Worm (Caenorhabditis elegans) whole organism, L1 larva: ENCODE measurements around the gene daf-18.
A peak's percentile ranks its signal among the peaks of the same experiment; 100 is the strongest.

Source experiments
- C04F5.9 ChIP-seq: sonication (generic microtip); optimal IDR thresholded peaks from 2 replicates; lab custom pipeline; 2016; ENCODE audit warnings: missing genetic modification characterization, missing compliant biosample characterization
- aly-2 ChIP-seq: fragments of 150-350 bp; optimal IDR thresholded peaks from 2 replicates; lab custom pipeline; 2014; ENCODE audit warnings: missing biosample characterization, missing genetic modification characterization
- ceh-8 ChIP-seq: fragments of 200-800 bp; sonication (Bioruptor generic); optimal IDR thresholded peaks from 2 replicates; lab custom pipeline; 2018; ENCODE audit warnings: mild to moderate bottlenecking, missing genetic modification characterization, moderate library complexity, missing compliant biosample characterization
- ceh-82 ChIP-seq, 3 experiments: fragments of 150-350 bp in 1 of 3; sonication (generic microtip) in 2 of 3; optimal IDR thresholded peaks; 2 replicates each; lab custom pipeline; 2014 to 2017; ENCODE audit warnings: missing biosample characterization in 3 of 3, missing genetic modification characterization in 3 of 3
- ceh-90 ChIP-seq: sonication (generic microtip); optimal IDR thresholded peaks from 2 replicates; lab custom pipeline; 2016; ENCODE audit warnings: missing genetic modification characterization, missing compliant biosample characterization
- dsc-1 ChIP-seq: sonication (generic microtip); optimal IDR thresholded peaks from 2 replicates; lab custom pipeline; 2016; ENCODE audit warnings: mild to moderate bottlenecking, missing genetic modification characterization, missing compliant biosample characterization
- efl-1 ChIP-seq, 4 experiments: fragments of 150-350 bp; optimal IDR thresholded peaks in 3 of 4; peaks in 1 of 4; 1 replicate in 1 of 4; 2 replicates in 3 of 4; lab custom pipeline; 2014; ENCODE audit warnings: missing biosample characterization in 2 of 4, missing genetic modification characterization in 2 of 4, missing genetic modification reagents in 2 of 4
- egl-13 ChIP-seq: sonication (generic microtip); optimal IDR thresholded peaks from 2 replicates; lab custom pipeline; 2016; ENCODE audit warnings: missing genotype, missing genetic modification reagents, missing genetic modification characterization, missing compliant biosample characterization
- elt-3 ChIP-seq, 6 experiments: fragments of 150-350 bp in 1 of 6; sonication (generic microtip); optimal IDR thresholded peaks; 2 replicates each; lab custom pipeline; 2017 to 2018; ENCODE audit warnings: missing biosample characterization in 6 of 6, missing genetic modification characterization in 6 of 6, inconsistent platforms in 1 of 6
- fkh-8 ChIP-seq: sonication (generic microtip); optimal IDR thresholded peaks from 2 replicates; lab custom pipeline; 2016; ENCODE audit warnings: mild to moderate bottlenecking, missing genetic modification characterization, missing compliant biosample characterization
- hlh-4 ChIP-seq: sonication (generic microtip); optimal IDR thresholded peaks from 2 replicates; lab custom pipeline; 2016; ENCODE audit warnings: mild to moderate bottlenecking, missing genetic modification characterization, missing compliant biosample characterization
- hpl-2 ChIP-seq: fragments of 150-350 bp; optimal IDR thresholded peaks from 2 replicates; lab custom pipeline; 2014; ENCODE audit warnings: missing biosample characterization, missing genetic modification reagents, missing genetic modification characterization
- isw-1 ChIP-seq: fragments of 200-800 bp; sonication (Bioruptor generic); IDR thresholded peaks from 2 replicates; pipeline ENCODE4 v1.3.6; 2022; ENCODE audit warnings: missing genetic modification characterization, missing compliant biosample characterization
- lin-15B ChIP-seq: fragments of 150-350 bp; sonication (generic microtip); optimal IDR thresholded peaks from 3 replicates; lab custom pipeline; 2014; ENCODE audit warnings: missing biosample characterization, missing genetic modification characterization
- lin-35 ChIP-seq, 2 experiments: fragments of 150-350 bp; optimal IDR thresholded peaks; 2 replicates each; lab custom pipeline; 2014; ENCODE audit warnings: missing biosample characterization in 2 of 2, missing genetic modification characterization in 2 of 2, missing genetic modification reagents in 2 of 2
- lin-39 ChIP-seq: fragments of 150-350 bp; optimal IDR thresholded peaks from 2 replicates; lab custom pipeline; 2014; ENCODE audit warnings: missing biosample characterization, missing genetic modification reagents, missing genetic modification characterization
- lsy-2 ChIP-seq, 2 experiments: fragments of 150-350 bp; optimal IDR thresholded peaks; 2 replicates each; lab custom pipeline; 2014; ENCODE audit warnings: missing biosample characterization in 2 of 2, missing genetic modification characterization in 2 of 2
- mep-1 ChIP-seq: fragments of 150-350 bp; optimal IDR thresholded peaks from 2 replicates; lab custom pipeline; 2014; ENCODE audit warnings: missing biosample characterization, missing genetic modification characterization
- nhr-19 ChIP-seq: fragments of 200-800 bp; sonication (Bioruptor generic); conservative IDR thresholded peaks from 2 replicates; pipeline ENCODE4 v1.3.6; 2022; ENCODE audit warnings: missing genetic modification characterization, missing compliant biosample characterization
- nhr-237 ChIP-seq: fragments of 150-350 bp; optimal IDR thresholded peaks from 2 replicates; lab custom pipeline; 2014; ENCODE audit warnings: missing biosample characterization, missing genetic modification characterization
- nhr-76 ChIP-seq: sonication (generic microtip); optimal IDR thresholded peaks from 2 replicates; lab custom pipeline; 2017; ENCODE audit warnings: missing biosample characterization, missing genetic modification characterization
- nhr-77 ChIP-seq: fragments of 150-350 bp; optimal IDR thresholded peaks from 2 replicates; lab custom pipeline; 2014; ENCODE audit warnings: missing biosample characterization, missing genetic modification characterization
- nhr-84 ChIP-seq: sonication (generic microtip); optimal IDR thresholded peaks from 2 replicates; lab custom pipeline; 2017; ENCODE audit warnings: missing biosample characterization, missing genetic modification characterization
- pag-3 ChIP-seq: sonication (generic microtip); optimal IDR thresholded peaks from 2 replicates; lab custom pipeline; 2017; ENCODE audit warnings: missing genetic modification characterization, mild to moderate bottlenecking, missing compliant biosample characterization, antibody characterized with exemption, borderline replicate concordance; ENCODE audit not compliant: insufficient read depth
- pax-3 ChIP-seq: fragments of 200-800 bp; sonication (Bioruptor generic); optimal IDR thresholded peaks from 2 replicates; lab custom pipeline; 2018; ENCODE audit warnings: mild to moderate bottlenecking, missing genetic modification characterization, moderate library complexity, missing compliant biosample characterization
- pqm-1 ChIP-seq: sonication (generic microtip); optimal IDR thresholded peaks from 3 replicates; lab custom pipeline; 2017; ENCODE audit warnings: missing biosample characterization, missing genetic modification characterization
- sptf-1 ChIP-seq: fragments of 150-350 bp; optimal IDR thresholded peaks from 2 replicates; lab custom pipeline; 2014; ENCODE audit warnings: missing biosample characterization, missing genetic modification characterization
- sup-37 ChIP-seq: fragments of 200-800 bp; sonication (Bioruptor generic); optimal IDR thresholded peaks from 2 replicates; lab custom pipeline; 2018; ENCODE audit warnings: mild to moderate bottlenecking, missing genetic modification characterization, missing compliant biosample characterization
- tbx-2 ChIP-seq: sonication (generic microtip); optimal IDR thresholded peaks from 2 replicates; lab custom pipeline; 2016; ENCODE audit warnings: missing genetic modification characterization, missing compliant biosample characterization
- unc-86 ChIP-seq: sonication (generic microtip); optimal IDR thresholded peaks from 2 replicates; lab custom pipeline; 2016; ENCODE audit warnings: missing genetic modification characterization, missing compliant biosample characterization
- unc-98 ChIP-seq: fragments of 200-800 bp; sonication (Bioruptor generic); IDR thresholded peaks from 2 replicates; pipeline ENCODE4 v1.3.6; 2022; ENCODE audit warnings: missing genetic modification characterization, missing compliant biosample characterization
- zag-1 ChIP-seq: fragments of 150-350 bp; optimal IDR thresholded peaks from 2 replicates; lab custom pipeline; 2014; ENCODE audit warnings: missing biosample characterization, missing genetic modification characterization
- ztf-11 ChIP-seq, 2 experiments: sonication (generic microtip); optimal IDR thresholded peaks; 2 replicates each; lab custom pipeline; 2016 to 2017; ENCODE audit warnings: missing genetic modification characterization in 2 of 2, missing biosample characterization in 1 of 2, missing compliant biosample characterization in 1 of 2

daf-18 gene

ce11 chrIV:425052-425451, at the start of gene daf-18:
Gene daf-18 (minus strand): TSS chrIV:425177.
- no peak for TF ChIP-seq nhr-237 (tag; lab: Kevin White, UChicago)
- no peak for TF ChIP-seq hpl-2 (GFP tag; lab: Kevin White, UChicago)
- TF ChIP-seq fkh-8 (tag; lab: Kevin White, UChicago): peak; percentile 64
- TF ChIP-seq dsc-1: peak; percentile 55

DNA sequence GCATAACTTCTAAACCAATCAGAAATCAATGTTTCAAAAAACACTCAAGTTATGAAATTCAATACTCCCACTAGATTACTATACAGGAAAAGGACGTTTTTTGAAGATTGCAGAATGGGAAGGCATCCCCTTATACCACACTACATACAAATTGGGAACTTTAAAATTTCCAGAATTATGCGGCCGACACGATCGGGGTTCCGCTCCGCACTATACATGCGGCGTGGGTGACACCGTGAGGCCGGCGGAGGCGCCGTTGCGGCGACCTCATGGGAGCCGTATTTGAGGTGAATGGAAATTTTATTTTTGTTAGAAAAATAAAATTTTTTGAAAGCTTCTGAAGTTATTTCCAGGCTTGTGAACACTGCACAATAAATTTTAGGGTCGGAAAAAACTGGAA, 43.3 kb upstream of the daf-18 start:
- no peak for TF ChIP-seq hlh-4 (tag; lab: Kevin White, UChicago)
- TF ChIP-seq lin-15B (tag; lab: Kevin White, UChicago): no peak
- TF ChIP-seq unc-98 (GFP tag; lab: Robert Waterston, UW): no peak
- no peak for TF ChIP-seq ceh-8
- TF ChIP-seq C04F5.9: no peak
- TF ChIP-seq elt-3 (tag; optimal IDR thresholded peaks at IDR 0.05; lab: Kevin White, UChicago): no peak
- no peak for TF ChIP-seq pax-3 (tag; lab: Kevin White, UChicago)
- TF ChIP-seq, all 84 proteins: peak for 0

- no peak for TF ChIP-seq elt-3 (tag; optimal IDR thresholded peaks at IDR 0.05; lab: Kevin White, UChicago)
- no peak for TF ChIP-seq efl-1 (optimal IDR thresholded peaks at IDR 0.05; lab: Kevin White, UChicago)
- peak in 1 of 2 experiments; percentile 9 for TF ChIP-seq efl-1 (GFP tag; optimal IDR thresholded peaks at IDR 0.05 in 1 of 2; lab: Kevin White, UChicago)
Observed at ce11 chrIV:467291-467690, 42.3 kb upstream of the daf-18 start.

ce11 chrIV:466569-466968, 41.6 kb upstream of the daf-18 start:
- TF ChIP-seq nhr-84 (tag; lab: Kevin White, UChicago) (no peak), ceh-8 (no peak), egl-13 (tag; lab: Kevin White, UChicago) (peak; percentile 52)
- TF ChIP-seq, all 84 proteins: peak for 1

ce11 chrIV:462050-462449, 37.1 kb upstream of the daf-18 start:
- no peak for TF ChIP-seq lin-35 (GFP tag; optimal IDR thresholded peaks at IDR 0.05; lab: Kevin White, UChicago)
- no peak for TF ChIP-seq pag-3 (tag; lab: Kevin White, UChicago)
- no peak for TF ChIP-seq nhr-77 (tag; lab: Kevin White, UChicago)
- TF ChIP-seq sup-37: no peak
- no peak for TF ChIP-seq efl-1 (optimal IDR thresholded peaks at IDR 0.05; lab: Kevin White, UChicago)
- no peak for TF ChIP-seq efl-1 (GFP tag; optimal IDR thresholded peaks at IDR 0.05 in 1 of 2; lab: Kevin White, UChicago)
- TF ChIP-seq nhr-19: no peak
- TF ChIP-seq mep-1 (tag; lab: Kevin White, UChicago): no peak
- TF ChIP-seq pqm-1 (tag; lab: Kevin White, UChicago): no peak
- no peak for TF ChIP-seq ceh-82 (tag; optimal IDR thresholded peaks at IDR 0.05; lab: Kevin White, UChicago)
- no peak for TF ChIP-seq nhr-76 (tag; lab: Kevin White, UChicago)
- no peak for TF ChIP-seq ceh-90
- no peak for TF ChIP-seq nhr-237 (tag; lab: Kevin White, UChicago)
- no peak for TF ChIP-seq ztf-11 (tag; optimal IDR thresholded peaks at IDR 0.05; lab: Kevin White, UChicago)
- no peak for TF ChIP-seq isw-1
- TF ChIP-seq zag-1: no peak
- no peak for TF ChIP-seq sptf-1 (tag; lab: Kevin White, UChicago)
- no peak for TF ChIP-seq tbx-2 (tag; lab: Kevin White, UChicago)
- no peak for TF ChIP-seq unc-86
- no peak for TF ChIP-seq lsy-2 (tag; optimal IDR thresholded peaks at IDR 0.05; lab: Kevin White, UChicago)
- no peak for TF ChIP-seq egl-13 (tag; lab: Kevin White, UChicago)
- TF ChIP-seq, all 84 proteins: peak for 0

DNA sequence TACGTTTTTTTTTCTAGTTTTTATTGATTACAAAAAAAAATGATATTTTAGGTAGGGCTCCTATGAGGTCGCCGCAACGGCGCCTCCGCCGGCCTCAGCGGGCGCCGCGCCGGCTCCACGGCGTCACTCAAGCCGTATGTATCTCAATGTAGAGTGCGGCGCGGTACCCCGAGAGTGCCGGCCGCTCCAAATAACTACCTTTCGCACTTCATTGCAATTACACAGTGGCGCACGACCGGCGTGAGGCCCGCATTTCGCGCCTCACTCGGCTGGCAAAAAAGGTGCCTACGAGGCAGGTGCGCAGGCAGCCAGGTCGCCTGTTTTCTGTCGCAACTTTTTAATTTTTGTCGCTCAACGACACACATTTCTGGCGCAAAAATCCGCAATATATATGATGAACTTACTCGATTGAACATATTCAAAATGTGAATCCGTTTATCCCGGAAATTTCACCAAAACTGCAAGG, 35.7 kb upstream of the daf-18 start, which contains the start of gene M04G7.2:
Gene M04G7.2, minus strand, starts transcription at position 416 of the 466 bp plus-strand sequence.
- no peak for TF ChIP-seq lin-39 (tag; lab: Kevin White, UChicago)
- no peak for TF ChIP-seq aly-2
- TF ChIP-seq, all 84 proteins: peak for 0
